Worm (Caenorhabditis elegans) whole organism, early embryonic: ENCODE data around the gene csb-1.

Experiments
- B0310.2 ChIP-seq: sonication (generic microtip); optimal IDR thresholded peaks from 2 replicates; lab custom pipeline; 2016; ENCODE audit warnings: mild to moderate bottlenecking, missing genetic modification characterization, missing compliant biosample characterization
- F13C5.2 ChIP-seq: sonication (generic microtip); optimal IDR thresholded peaks from 2 replicates; lab custom pipeline; 2017; ENCODE audit warnings: mild to moderate bottlenecking, missing genetic modification characterization, inconsistent platforms, missing compliant biosample characterization
- aly-1 ChIP-seq: sonication (generic microtip); optimal IDR thresholded peaks from 2 replicates; lab custom pipeline; 2016; ENCODE audit warnings: missing genetic modification characterization, missing compliant biosample characterization
- ama-1 ChIP-seq: fragments of 150-350 bp; optimal IDR thresholded peaks from 2 replicates; lab custom pipeline; 2014
- ceh-13 ChIP-seq: fragments of 200-800 bp; sonication (Bioruptor generic); optimal IDR thresholded peaks from 2 replicates; lab custom pipeline; 2018; ENCODE audit warnings: mild to moderate bottlenecking, missing genetic modification characterization, missing compliant biosample characterization
- ceh-36 ChIP-seq: sonication (generic microtip); optimal IDR thresholded peaks from 2 replicates; lab custom pipeline; 2016; ENCODE audit warnings: missing genetic modification characterization, inconsistent platforms, missing compliant biosample characterization
- ets-7 ChIP-seq: sonication (generic microtip); optimal IDR thresholded peaks from 2 replicates; lab custom pipeline; 2016; ENCODE audit warnings: missing genotype, missing genetic modification characterization, missing compliant biosample characterization
- flt-1 ChIP-seq: fragments of 200-800 bp; sonication (Bioruptor generic); IDR thresholded peaks from 2 replicates; pipeline ENCODE4 v1.3.6; 2022; ENCODE audit warnings: missing genetic modification characterization, missing compliant biosample characterization
- hmbx-1 ChIP-seq: sonication (generic microtip); optimal IDR thresholded peaks from 2 replicates; lab custom pipeline; 2016; ENCODE audit warnings: mild to moderate bottlenecking, missing genetic modification characterization, missing compliant biosample characterization
- hmg-4 ChIP-seq: fragments of 200-800 bp; sonication (Bioruptor generic); optimal IDR thresholded peaks from 2 replicates; lab custom pipeline; 2018; ENCODE audit warnings: mild to moderate bottlenecking, missing genetic modification characterization, missing compliant biosample characterization
- hnd-1 ChIP-seq: sonication (generic microtip); optimal IDR thresholded peaks from 2 replicates; lab custom pipeline; 2016; ENCODE audit warnings: missing genetic modification characterization, missing compliant biosample characterization
- pes-1 ChIP-seq: fragments of 200-800 bp; sonication (Bioruptor generic); IDR thresholded peaks from 2 replicates; pipeline ENCODE4 v1.3.6; 2022; ENCODE audit warnings: missing genetic modification reagents, missing genetic modification characterization, missing compliant biosample characterization
- scrt-1 ChIP-seq: fragments of 200-800 bp; sonication (Bioruptor generic); IDR thresholded peaks from 2 replicates; pipeline ENCODE4 v1.3.6; 2022; ENCODE audit warnings: missing genetic modification characterization, missing compliant biosample characterization
- sea-1 ChIP-seq: fragments of 200-800 bp; sonication (Bioruptor generic); conservative IDR thresholded peaks from 2 replicates; pipeline ENCODE4 v1.3.6; 2022; ENCODE audit warnings: missing genetic modification characterization, missing compliant biosample characterization
- tbx-11 ChIP-seq: fragments of 200-800 bp; sonication (Bioruptor generic); IDR thresholded peaks from 2 replicates; pipeline ENCODE4 v1.3.6; 2022; ENCODE audit warnings: missing genetic modification characterization, missing compliant biosample characterization
- tbx-37 ChIP-seq: fragments of 200-800 bp; sonication (Bioruptor generic); conservative IDR thresholded peaks from 2 replicates; pipeline ENCODE4 v1.3.6; 2022; ENCODE audit warnings: missing genetic modification reagents, missing genetic modification characterization, missing compliant biosample characterization
- tra-4 ChIP-seq: sonication (generic microtip); optimal IDR thresholded peaks from 2 replicates; lab custom pipeline; 2017; ENCODE audit warnings: missing genetic modification characterization, missing compliant biosample characterization

The csb-1 gene

DNA sequence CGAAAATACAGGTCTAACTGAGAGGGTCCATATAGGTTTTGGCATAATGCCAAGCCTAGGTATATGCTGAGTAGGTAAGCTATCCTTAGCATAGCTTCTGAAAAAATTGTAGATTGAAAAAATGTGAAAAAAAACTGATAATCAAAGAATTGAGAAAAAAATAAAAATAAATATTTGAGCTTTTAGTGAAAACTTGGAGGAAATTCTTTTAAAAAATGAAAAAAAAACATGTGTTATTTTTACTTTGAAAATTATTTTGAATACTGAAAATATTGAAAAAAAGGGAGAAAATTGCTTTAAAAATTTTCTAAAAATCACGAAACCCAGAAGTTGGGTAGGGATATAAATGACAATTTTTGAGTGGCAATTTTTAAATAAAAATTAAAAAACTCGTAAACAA, 21.8 kb upstream of the csb-1 start, which contains the start of gene F53H4.3:
Gene F53H4.3, minus strand, starts transcription at position 101 of the 400 bp plus-strand sequence.
- TF ChIP-seq pes-1 (GFP tag; lab: Robert Waterston, UW) (no peak), ets-7 (no peak), ceh-36 (tag; lab: Kevin White, UChicago) (no peak), ceh-13 (GFP tag; lab: Kevin White, UChicago) (no peak), F13C5.2 (tag; lab: Kevin White, UChicago) (no peak), hmbx-1 (tag; lab: Kevin White, UChicago) (no peak), ama-1 (lab: Kevin White, UChicago) (no peak), hmg-4 (GFP tag; lab: Kevin White, UChicago) (no peak), aly-1 (tag; lab: Kevin White, UChicago) (no peak), tbx-37 (GFP tag; lab: Robert Waterston, UW) (no peak), tra-4 (tag; lab: Kevin White, UChicago) (no peak), hnd-1 (no peak), sea-1 (GFP tag; lab: Robert Waterston, UW) (no peak), flt-1 (no peak), tbx-11 (no peak), B0310.2 (no peak), scrt-1 (GFP tag; lab: Robert Waterston, UW) (no peak)

DNA sequence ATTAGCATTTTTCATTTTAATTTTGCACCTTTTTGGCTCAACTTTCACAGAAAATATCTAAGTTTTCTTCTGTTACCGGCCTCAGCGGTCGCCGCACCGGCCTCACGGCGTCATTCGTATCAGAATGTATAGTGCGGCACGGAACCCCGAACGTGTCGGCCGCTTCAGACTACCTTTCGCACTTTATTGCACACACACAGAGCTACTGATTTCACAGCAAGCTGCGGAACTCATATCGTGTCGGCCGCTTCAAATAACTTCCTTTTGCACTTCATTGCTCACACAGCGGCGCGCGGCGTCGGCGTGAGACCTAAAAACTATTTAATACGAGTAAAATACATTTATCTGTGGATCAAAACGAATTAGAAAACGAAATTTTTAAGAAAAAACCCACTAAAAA, 18.8 kb upstream of the csb-1 start:
- TF ChIP-seq ceh-36 (tag; lab: Kevin White, UChicago) (no peak), tra-4 (tag; lab: Kevin White, UChicago) (no peak), hmg-4 (GFP tag; lab: Kevin White, UChicago) (no peak), tbx-37 (GFP tag; lab: Robert Waterston, UW) (no peak), hmbx-1 (tag; lab: Kevin White, UChicago) (no peak), hnd-1 (no peak), ets-7 (no peak), tbx-11 (no peak)

DNA sequence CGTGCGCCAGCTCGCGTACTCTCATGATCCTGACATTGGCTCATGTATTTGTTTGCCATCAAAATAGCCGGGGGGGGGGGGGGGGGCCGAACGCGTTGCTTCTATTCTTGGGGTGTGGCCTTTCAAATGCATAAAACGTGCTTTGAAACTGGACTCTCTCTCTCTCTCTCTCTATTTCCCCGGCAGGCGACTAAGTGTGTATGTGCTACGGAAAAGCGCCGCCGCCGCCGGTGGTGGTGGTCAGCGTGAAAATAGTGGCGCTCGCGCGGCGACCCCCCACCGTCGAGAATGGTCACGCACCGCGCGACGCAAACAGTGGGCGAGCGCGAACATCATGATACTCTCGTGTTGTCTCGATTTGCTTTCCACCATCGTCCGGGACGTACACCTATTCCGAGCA, 15.3 kb upstream of the csb-1 start:
- TF ChIP-seq sea-1 (GFP tag; lab: Robert Waterston, UW) (no peak), pes-1 (GFP tag; lab: Robert Waterston, UW) (no peak), hmg-4 (GFP tag; lab: Kevin White, UChicago) (peak; percentile 23)

DNA sequence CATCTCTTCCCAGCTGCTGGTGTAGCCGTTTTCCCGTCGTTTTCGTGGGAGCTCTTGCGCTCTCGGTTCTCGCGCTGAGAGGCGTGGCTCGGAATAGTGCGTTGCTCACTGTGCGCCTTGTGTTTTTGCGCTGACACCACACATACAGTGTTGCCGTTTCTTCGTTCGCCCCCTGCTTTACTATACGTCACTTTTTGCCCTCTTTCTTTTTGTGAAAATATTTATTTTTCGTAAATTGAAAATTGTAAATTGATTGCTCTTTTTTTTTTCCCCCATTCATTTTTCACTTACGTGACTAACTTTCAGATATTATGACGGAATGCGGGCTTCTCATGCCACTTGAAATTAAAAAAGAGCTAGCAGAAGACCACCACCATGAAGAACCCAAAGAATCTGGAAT, 13.1 kb upstream of the csb-1 start, which contains the start of gene gmeb-2:
Gene gmeb-2, plus strand, starts transcription at position 301 of the 400 bp plus-strand sequence.
- no peak for TF ChIP-seq ceh-36 (tag; lab: Kevin White, UChicago)

DNA sequence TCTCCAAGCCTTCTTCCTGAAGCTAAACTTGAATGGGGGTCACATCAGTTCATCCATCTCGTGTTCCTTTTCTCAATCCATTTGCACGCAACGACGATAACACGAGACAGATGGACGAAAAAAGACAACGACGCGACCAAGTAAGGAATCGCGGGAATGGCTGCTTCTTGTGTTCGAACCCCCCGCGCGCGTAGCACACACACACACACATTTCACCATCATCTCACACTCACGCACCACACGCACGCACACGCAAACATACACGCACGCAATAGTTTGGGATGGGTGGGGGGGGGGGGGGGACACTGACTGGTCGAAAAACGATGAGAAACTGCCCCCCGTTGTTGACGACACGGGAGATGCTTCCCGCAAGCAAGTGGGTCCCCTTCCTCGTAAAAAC, 11.2 kb upstream of the csb-1 start:
- TF ChIP-seq tbx-37 (GFP tag; lab: Robert Waterston, UW) (no peak), flt-1 (no peak), F13C5.2 (tag; lab: Kevin White, UChicago) (no peak), hmg-4 (GFP tag; lab: Kevin White, UChicago) (peak; percentile 77), hmbx-1 (tag; lab: Kevin White, UChicago) (no peak)

DNA sequence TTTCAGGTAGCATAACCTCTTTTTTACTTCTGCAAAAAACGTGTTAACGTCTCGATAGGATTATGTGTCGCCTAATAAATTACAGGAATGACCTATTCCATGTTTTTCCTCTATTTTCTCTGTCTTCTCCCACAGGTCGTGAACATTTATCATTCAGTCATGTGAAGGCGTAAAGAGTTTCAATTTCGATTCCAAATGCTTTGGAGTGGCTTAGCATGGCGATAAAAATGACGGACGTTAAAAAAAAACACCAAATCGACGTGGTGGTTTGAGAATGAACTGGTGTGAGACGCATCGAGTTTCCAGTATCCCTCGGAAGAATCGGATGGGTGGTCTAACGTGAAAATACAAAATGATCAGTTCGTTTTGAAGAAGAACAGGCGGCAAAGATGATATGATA, 3.9 kb upstream of the csb-1 start:
- no peak for TF ChIP-seq tbx-11
- TF ChIP-seq flt-1: no peak
- TF ChIP-seq hmbx-1 (tag; lab: Kevin White, UChicago): no peak

DNA sequence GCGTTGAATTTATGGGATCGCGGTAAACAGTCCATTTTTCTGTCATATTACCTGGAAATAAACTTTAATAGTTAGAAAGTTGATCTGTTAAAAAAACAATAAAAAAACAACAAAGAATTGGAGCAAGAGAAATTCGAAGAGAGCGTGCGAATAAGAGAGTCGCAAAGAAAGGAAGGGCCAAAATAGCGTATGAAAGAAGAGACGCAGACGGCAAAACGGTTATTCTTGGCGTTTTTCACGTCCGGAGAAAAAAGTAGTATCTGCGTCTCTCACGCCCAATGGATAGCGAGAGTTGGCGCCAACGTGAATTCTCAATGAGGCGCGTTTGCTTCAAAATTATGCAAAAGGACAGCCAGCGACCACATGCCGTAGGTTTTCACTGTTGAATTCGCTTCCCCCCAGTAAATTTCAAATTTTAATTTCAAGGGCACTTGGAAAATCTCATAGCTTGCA, 5.1 kb downstream of the csb-1 start, which contains the start of gene F53H4.6:
Gene F53H4.6, minus strand, starts transcription at position 51 of the 453 bp plus-strand sequence.
- TF ChIP-seq tbx-11: no peak
- no peak for TF ChIP-seq F13C5.2 (tag; lab: Kevin White, UChicago)
- no peak for TF ChIP-seq ama-1 (lab: Kevin White, UChicago)
- no peak for TF ChIP-seq sea-1 (GFP tag; lab: Robert Waterston, UW)
- no peak for TF ChIP-seq B0310.2
- TF ChIP-seq ets-7: no peak
- no peak for TF ChIP-seq pes-1 (GFP tag; lab: Robert Waterston, UW)
- TF ChIP-seq ceh-36 (tag; lab: Kevin White, UChicago): no peak
- TF ChIP-seq tra-4 (tag; lab: Kevin White, UChicago): no peak
- no peak for TF ChIP-seq hnd-1
- TF ChIP-seq hmg-4 (GFP tag; lab: Kevin White, UChicago): no peak

DNA sequence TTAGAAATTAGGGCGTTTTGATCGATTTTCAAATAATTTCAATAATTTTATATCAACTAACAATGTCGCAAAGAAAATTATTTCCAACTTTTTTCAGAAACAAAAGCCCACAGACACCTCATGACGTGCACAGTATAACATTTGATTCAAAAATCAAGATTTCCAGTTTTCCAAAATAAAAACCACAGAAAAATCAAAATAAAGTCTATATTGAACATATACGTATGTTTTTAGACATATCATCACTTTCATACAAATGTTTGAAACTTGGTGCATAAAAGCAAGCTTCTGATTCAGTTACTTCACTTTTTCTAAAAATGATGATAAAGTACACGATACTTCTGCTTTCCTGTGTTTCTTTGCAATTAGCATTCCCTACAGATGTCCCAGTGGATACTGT, 8.9 kb downstream of the csb-1 start, which contains the start of gene F53H4.2:
Gene F53H4.2, plus strand, starts transcription at position 301 of the 400 bp plus-strand sequence.
- TF ChIP-seq tra-4 (tag; lab: Kevin White, UChicago) (no peak), tbx-11 (no peak), tbx-37 (GFP tag; lab: Robert Waterston, UW) (no peak), sea-1 (GFP tag; lab: Robert Waterston, UW) (no peak), flt-1 (no peak), hmbx-1 (tag; lab: Kevin White, UChicago) (no peak)

DNA sequence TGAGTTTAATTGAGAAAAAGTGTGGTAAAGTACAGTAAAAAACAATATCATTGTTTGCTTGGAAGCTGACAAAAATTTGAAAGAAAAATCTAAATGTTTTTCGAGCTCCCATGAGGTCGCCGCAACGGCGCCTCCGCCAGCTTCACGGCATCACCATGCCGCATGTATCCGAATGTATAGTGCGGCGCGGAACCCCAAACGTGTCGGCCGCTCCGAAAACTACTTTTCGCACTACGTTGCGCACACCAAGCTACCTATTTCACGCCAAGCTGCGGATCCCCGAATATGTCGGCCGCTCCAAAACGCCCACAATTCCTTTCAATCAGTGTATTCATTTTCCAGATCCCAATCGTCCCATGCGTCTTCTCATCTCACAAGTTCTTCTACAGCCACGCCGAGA, 14.7 kb downstream of the csb-1 start:
- TF ChIP-seq ama-1 (lab: Kevin White, UChicago) (no peak), B0310.2 (no peak), scrt-1 (GFP tag; lab: Robert Waterston, UW) (no peak), ceh-36 (tag; lab: Kevin White, UChicago) (no peak), sea-1 (GFP tag; lab: Robert Waterston, UW) (no peak), F13C5.2 (tag; lab: Kevin White, UChicago) (no peak), hmg-4 (GFP tag; lab: Kevin White, UChicago) (no peak), hmbx-1 (tag; lab: Kevin White, UChicago) (no peak), tra-4 (tag; lab: Kevin White, UChicago) (no peak)
